Worm (Caenorhabditis elegans) whole organism, young adult: Measurements from ENCODE around the gene cmtr-1.

Experiments used
- B0019.2 ChIP-seq: fragments of 200-800 bp; sonication (Bioruptor generic); conservative IDR thresholded peaks from 2 replicates; pipeline ENCODE4 v1.3.6; 2022; ENCODE audit warnings: missing genetic modification reagents, missing genetic modification characterization, missing compliant biosample characterization
- B0035.1 ChIP-seq: sonication (generic microtip); optimal IDR thresholded peaks from 2 replicates; lab custom pipeline; 2016; ENCODE audit warnings: missing genetic modification characterization, mild to moderate bottlenecking, missing compliant biosample characterization, missing genotype, missing genetic modification reagents
- B0261.1 ChIP-seq: sonication (generic microtip); optimal IDR thresholded peaks from 2 replicates; lab custom pipeline; 2016; ENCODE audit warnings: mild to moderate bottlenecking, missing genetic modification characterization, moderate library complexity, missing compliant biosample characterization
- B0336.3 ChIP-seq: fragments of 200-800 bp; sonication (Bioruptor generic); IDR thresholded peaks from 2 replicates; pipeline ENCODE4 v1.3.6; 2022; ENCODE audit warnings: missing genetic modification characterization, missing compliant biosample characterization
- F10E7.11 ChIP-seq: sonication (generic microtip); optimal IDR thresholded peaks from 2 replicates; lab custom pipeline; 2017; ENCODE audit warnings: mild to moderate bottlenecking, missing genetic modification characterization, moderate library complexity, missing compliant biosample characterization
- F22D6.2 ChIP-seq: sonication (generic microtip); optimal IDR thresholded peaks from 2 replicates; lab custom pipeline; 2016; ENCODE audit warnings: mild to moderate bottlenecking, missing genetic modification characterization, missing compliant biosample characterization
- F57A8.1 ChIP-seq: fragments of 200-800 bp; sonication (Bioruptor generic); optimal IDR thresholded peaks from 2 replicates; lab custom pipeline; 2018; ENCODE audit warnings: mild to moderate bottlenecking, missing genetic modification characterization, moderate library complexity, missing compliant biosample characterization
- K11D2.4 ChIP-seq: fragments of 200-800 bp; sonication (Bioruptor generic); IDR thresholded peaks from 2 replicates; pipeline ENCODE4 v1.3.6; 2022; ENCODE audit warnings: missing genetic modification reagents, missing genetic modification characterization, missing compliant biosample characterization
- T26A5.8 ChIP-seq: sonication (generic microtip); optimal IDR thresholded peaks from 2 replicates; lab custom pipeline; 2016; ENCODE audit warnings: missing genetic modification characterization, missing compliant biosample characterization
- Y53F4B.3 ChIP-seq: fragments of 200-800 bp; sonication (Bioruptor generic); IDR thresholded peaks from 2 replicates; pipeline ENCODE4 v1.3.6; 2022; ENCODE audit warnings: missing genetic modification reagents, missing genetic modification characterization, missing compliant biosample characterization
- Y79H2A.3 ChIP-seq: fragments of 200-800 bp; sonication (Bioruptor generic); conservative IDR thresholded peaks from 2 replicates; pipeline ENCODE4 v1.3.6; 2022; ENCODE audit warnings: missing genetic modification reagents, missing genetic modification characterization, missing compliant biosample characterization
- Y95B8A.8 ChIP-seq: fragments of 200-800 bp; sonication (Bioruptor generic); IDR thresholded peaks from 2 replicates; pipeline ENCODE4 v1.3.6; 2022; ENCODE audit warnings: missing genetic modification reagents, missing genetic modification characterization, missing compliant biosample characterization
- akir-1 ChIP-seq: fragments of 200-800 bp; sonication (Bioruptor generic); optimal IDR thresholded peaks from 2 replicates; lab custom pipeline; 2018; ENCODE audit warnings: mild to moderate bottlenecking, missing genetic modification characterization, moderate library complexity, missing compliant biosample characterization
- atf-7 ChIP-seq: sonication (generic microtip); optimal IDR thresholded peaks from 2 replicates; lab custom pipeline; 2017; ENCODE audit warnings: mild to moderate bottlenecking, missing genetic modification characterization, missing compliant biosample characterization
- attf-3 ChIP-seq: fragments of 200-800 bp; sonication (Bioruptor generic); conservative IDR thresholded peaks from 2 replicates; pipeline ENCODE4 v1.3.6; 2022; ENCODE audit warnings: missing genetic modification reagents, missing genetic modification characterization, missing compliant biosample characterization
- bed-1 ChIP-seq: fragments of 200-800 bp; sonication (Bioruptor generic); IDR thresholded peaks from 2 replicates; pipeline ENCODE4 v1.3.6; 2022; ENCODE audit warnings: missing genetic modification reagents, missing genetic modification characterization, missing compliant biosample characterization
- bed-2 ChIP-seq: fragments of 200-800 bp; sonication (Bioruptor generic); IDR thresholded peaks from 2 replicates; pipeline ENCODE4 v1.3.6; 2022; ENCODE audit warnings: missing genetic modification reagents, missing genetic modification characterization, missing compliant biosample characterization
- cebp-1 ChIP-seq, 2 experiments: fragments of 200-800 bp in 1 of 2; sonication (Bioruptor generic) in 1 of 2; sonication (generic microtip) in 1 of 2; IDR thresholded peaks in 1 of 2; optimal IDR thresholded peaks in 1 of 2; 2 replicates each; pipeline versions ENCODE4 v1.3.6 to Lab custom; 2017 to 2022; ENCODE audit warnings: missing compliant biosample characterization in 2 of 2, missing genetic modification characterization in 2 of 2, mild to moderate bottlenecking in 1 of 2, missing genetic modification reagents in 1 of 2, moderate library complexity in 1 of 2
- cebp-2 ChIP-seq: fragments of 200-800 bp; sonication (Bioruptor generic); IDR thresholded peaks from 2 replicates; pipeline ENCODE4 v1.3.6; 2022; ENCODE audit warnings: missing genetic modification characterization, missing compliant biosample characterization
- ceh-100 ChIP-seq: fragments of 200-800 bp; sonication (Bioruptor generic); IDR thresholded peaks from 2 replicates; pipeline ENCODE4 v1.3.6; 2022; ENCODE audit warnings: missing genetic modification reagents, missing genetic modification characterization, missing compliant biosample characterization
- ceh-27 ChIP-seq: fragments of 200-800 bp; sonication (Bioruptor generic); optimal IDR thresholded peaks from 2 replicates; lab custom pipeline; 2018; ENCODE audit warnings: mild to moderate bottlenecking, missing genetic modification characterization, moderate library complexity, missing compliant biosample characterization
- ceh-40 ChIP-seq: fragments of 200-800 bp; sonication (Bioruptor generic); IDR thresholded peaks from 2 replicates; pipeline ENCODE4 v1.3.6; 2022; ENCODE audit warnings: missing genetic modification characterization, missing compliant biosample characterization
- ceh-79 ChIP-seq: sonication (generic microtip); optimal IDR thresholded peaks from 2 replicates; lab custom pipeline; 2017; ENCODE audit warnings: mild to moderate bottlenecking, missing genetic modification characterization, missing compliant biosample characterization
- die-1 ChIP-seq: sonication (generic microtip); optimal IDR thresholded peaks from 2 replicates; lab custom pipeline; 2016; ENCODE audit warnings: missing genotype, mild to moderate bottlenecking, missing genetic modification characterization, missing compliant biosample characterization
- efl-1 ChIP-seq: fragments of 150-350 bp; optimal IDR thresholded peaks from 2 replicates; lab custom pipeline; 2014; ENCODE audit warnings: missing biosample characterization, missing genetic modification reagents, missing genetic modification characterization
- fkh-3 ChIP-seq: sonication (generic microtip); optimal IDR thresholded peaks from 2 replicates; lab custom pipeline; 2016; ENCODE audit warnings: mild to moderate bottlenecking, missing genetic modification characterization, missing compliant biosample characterization
- hlh-12 ChIP-seq: sonication (generic microtip); optimal IDR thresholded peaks from 2 replicates; lab custom pipeline; 2016; ENCODE audit warnings: missing genetic modification characterization, missing compliant biosample characterization
- hlh-26 ChIP-seq: fragments of 200-800 bp; sonication (Bioruptor generic); conservative IDR thresholded peaks from 2 replicates; pipeline ENCODE4 v1.3.6; 2022; ENCODE audit warnings: missing genetic modification reagents, missing genetic modification characterization, missing compliant biosample characterization
- hsf-1 ChIP-seq: fragments of 200-800 bp; sonication (Bioruptor generic); IDR thresholded peaks from 2 replicates; pipeline ENCODE4 v1.3.6; 2022; ENCODE audit warnings: missing genetic modification reagents, missing genetic modification characterization, missing compliant biosample characterization
- let-526 ChIP-seq: fragments of 200-800 bp; sonication (Bioruptor generic); IDR thresholded peaks from 2 replicates; pipeline ENCODE4 v1.3.6; 2022; ENCODE audit warnings: missing genetic modification reagents, missing genetic modification characterization, missing compliant biosample characterization
- lin-35 ChIP-seq, 3 experiments: fragments of 150-350 bp in 2 of 3; sonication (generic microtip) in 1 of 3; optimal IDR thresholded peaks; 2 replicates each; lab custom pipeline; 2014 to 2018; ENCODE audit warnings: missing biosample characterization in 3 of 3, missing genetic modification characterization in 3 of 3, missing genetic modification reagents in 3 of 3
- lin-40 ChIP-seq: sonication (generic microtip); optimal IDR thresholded peaks from 2 replicates; lab custom pipeline; 2016; ENCODE audit warnings: missing genetic modification characterization, mild to moderate bottlenecking, missing compliant biosample characterization, missing genotype, missing genetic modification reagents
- lsl-1 ChIP-seq: fragments of 200-800 bp; sonication (Bioruptor generic); optimal IDR thresholded peaks from 2 replicates; lab custom pipeline; 2018; ENCODE audit warnings: mild to moderate bottlenecking, missing genetic modification characterization, moderate library complexity, missing compliant biosample characterization
- lsy-27 ChIP-seq: sonication (generic microtip); optimal IDR thresholded peaks from 2 replicates; lab custom pipeline; 2017; ENCODE audit warnings: missing genetic modification characterization, mild to moderate bottlenecking, missing compliant biosample characterization, antibody characterized with exemption, missing genotype, borderline replicate concordance; ENCODE audit not compliant: insufficient read depth
- madf-3 ChIP-seq: fragments of 200-800 bp; sonication (Bioruptor generic); IDR thresholded peaks from 2 replicates; pipeline ENCODE4 v1.3.6; 2022; ENCODE audit warnings: missing genetic modification reagents, missing genetic modification characterization, missing compliant biosample characterization
- madf-8 ChIP-seq: fragments of 200-800 bp; sonication (Bioruptor generic); conservative IDR thresholded peaks from 2 replicates; pipeline ENCODE4 v1.3.6; 2022; ENCODE audit warnings: missing genetic modification reagents, missing genetic modification characterization, missing compliant biosample characterization
- mcd-1 ChIP-seq: fragments of 200-800 bp; sonication (Bioruptor generic); IDR thresholded peaks from 2 replicates; pipeline ENCODE4 v1.3.6; 2022; ENCODE audit warnings: missing genetic modification reagents, missing genetic modification characterization, missing compliant biosample characterization
- mxl-1 ChIP-seq: sonication (generic microtip); optimal IDR thresholded peaks from 2 replicates; lab custom pipeline; 2016; ENCODE audit warnings: missing genetic modification characterization, missing compliant biosample characterization
- nhr-80 ChIP-seq: sonication (generic microtip); optimal IDR thresholded peaks from 2 replicates; lab custom pipeline; 2016; ENCODE audit warnings: missing genetic modification characterization, missing compliant biosample characterization
- rcor-1 ChIP-seq: fragments of 200-800 bp; sonication (Bioruptor generic); IDR thresholded peaks from 2 replicates; pipeline ENCODE4 v1.3.6; 2022; ENCODE audit warnings: missing genetic modification reagents, missing genetic modification characterization, missing compliant biosample characterization
- repo-1 ChIP-seq: sonication (generic microtip); optimal IDR thresholded peaks from 2 replicates; lab custom pipeline; 2017; ENCODE audit warnings: mild to moderate bottlenecking, missing genetic modification characterization, missing compliant biosample characterization
- sdz-38 ChIP-seq: sonication (generic microtip); optimal IDR thresholded peaks from 2 replicates; lab custom pipeline; 2016; ENCODE audit warnings: missing genotype, missing genetic modification characterization, missing compliant biosample characterization
- somi-1 ChIP-seq: fragments of 200-800 bp; sonication (Bioruptor generic); optimal IDR thresholded peaks from 2 replicates; lab custom pipeline; 2018; ENCODE audit warnings: mild to moderate bottlenecking, missing genetic modification characterization, missing compliant biosample characterization
- tbp1 ChIP-seq: fragments of 200-800 bp; sonication (Bioruptor generic); optimal IDR thresholded peaks from 2 replicates; lab custom pipeline; 2018; ENCODE audit warnings: mild to moderate bottlenecking, missing genetic modification characterization, missing compliant biosample characterization
- tlf-1 ChIP-seq: fragments of 200-800 bp; sonication (Bioruptor generic); optimal IDR thresholded peaks from 2 replicates; lab custom pipeline; 2018; ENCODE audit warnings: mild to moderate bottlenecking, missing genetic modification characterization, missing compliant biosample characterization
- ztf-25 ChIP-seq: fragments of 200-800 bp; sonication (Bioruptor generic); IDR thresholded peaks from 2 replicates; pipeline ENCODE4 v1.3.6; 2022; ENCODE audit warnings: missing genetic modification reagents, missing genetic modification characterization, missing compliant biosample characterization

cmtr-1 gene

DNA sequence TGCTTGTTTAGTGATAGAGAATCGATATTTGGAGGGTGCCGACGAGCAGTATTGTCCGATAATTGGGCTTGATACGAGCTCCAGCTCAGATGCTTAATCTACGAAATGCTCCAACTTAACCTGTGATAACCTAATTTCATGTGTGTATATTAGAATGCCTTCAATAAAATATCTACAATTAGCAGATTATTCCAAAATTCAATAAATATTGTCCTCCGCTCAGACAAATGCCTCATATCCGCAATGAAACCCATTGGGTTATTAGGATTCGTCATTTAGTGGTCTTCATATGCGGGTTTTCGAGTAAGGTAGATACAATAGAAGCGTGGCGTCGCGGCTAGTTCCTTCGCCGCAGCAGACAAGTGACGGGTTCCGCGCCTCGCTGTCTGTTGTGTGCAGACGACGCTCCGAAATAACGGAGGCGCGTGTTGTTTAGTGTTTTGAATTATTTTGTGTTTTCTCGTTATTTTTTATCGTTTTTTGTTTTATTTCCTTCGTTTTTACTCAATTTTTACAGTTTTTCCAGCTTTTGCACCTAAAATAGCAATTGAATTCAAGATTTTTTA is at the start of gene cmtr-1 (continued):
- TF ChIP-seq madf-8 (GFP tag; lab: Robert Waterston, UW), result peak; percentile 74
- TF ChIP-seq B0336.3 (GFP tag; lab: Robert Waterston, UW), result peak; percentile 97
- TF ChIP-seq atf-7 (tag; lab: Kevin White, UChicago), result peak; percentile 93
- no peak for TF ChIP-seq cebp-1 (GFP tag; IDR thresholded peaks at IDR 0.05; lab: Robert Waterston, UW)
- peak; percentile 89 for TF ChIP-seq cebp-1 (tag; optimal IDR thresholded peaks at IDR 0.05; lab: Kevin White, UChicago)
- TF ChIP-seq lsl-1 (GFP tag; lab: Kevin White, UChicago), result peak; percentile 85
- TF ChIP-seq die-1 (tag; lab: Kevin White, UChicago), result peak; percentile 68
- peak; percentile 87 for TF ChIP-seq ceh-100 (GFP tag; lab: Robert Waterston, UW)
- TF ChIP-seq Y79H2A.3 (GFP tag; lab: Robert Waterston, UW), result peak; percentile 65; the same call in 1 of the 2 replicates
- peak; percentile 74 for TF ChIP-seq F10E7.11
- peak; percentile 87 for TF ChIP-seq hsf-1
- TF ChIP-seq Y95B8A.8 (GFP tag; lab: Robert Waterston, UW), result peak; percentile 76
- TF ChIP-seq cebp-2 (GFP tag; lab: Robert Waterston, UW), result peak; percentile 84
- peak; percentile 42 for TF ChIP-seq B0261.1 (tag; lab: Kevin White, UChicago)
- TF ChIP-seq efl-1, result peak; percentile 80
- peak; percentile 73 for TF ChIP-seq somi-1
- TF ChIP-seq let-526 (GFP tag; lab: Robert Waterston, UW), result 0 out of 2 replicates have a peak, but pooled peaks have one; percentile 76
- TF ChIP-seq hlh-12 (tag; lab: Kevin White, UChicago), result no peak
- TF ChIP-seq akir-1 (GFP tag; lab: Kevin White, UChicago), result peak; percentile 43
- TF ChIP-seq ceh-40 (GFP tag; lab: Robert Waterston, UW), result no peak
- TF ChIP-seq tlf-1 (GFP tag; lab: Kevin White, UChicago), result peak; percentile 95
- TF ChIP-seq repo-1 (tag; lab: Kevin White, UChicago), result peak; percentile 97
- peak; percentile 94 for TF ChIP-seq ceh-27 (GFP tag; lab: Kevin White, UChicago)
- TF ChIP-seq B0035.1 (tag; lab: Kevin White, UChicago), result peak; percentile 62
- peak; percentile 97 for TF ChIP-seq rcor-1
- no peak for TF ChIP-seq bed-1 (GFP tag; lab: Robert Waterston, UW)
- TF ChIP-seq fkh-3 (tag; lab: Kevin White, UChicago), result peak; percentile 84
- no peak for TF ChIP-seq ceh-79
- no peak for TF ChIP-seq bed-2
- no peak for TF ChIP-seq F57A8.1
- peak; percentile 95 for TF ChIP-seq mcd-1 (GFP tag; lab: Robert Waterston, UW)
- TF ChIP-seq tbp1 (GFP tag; lab: Kevin White, UChicago), result peak; percentile 84
- 0 out of 2 replicates have a peak, but pooled peaks have one; percentile 56 for TF ChIP-seq madf-3 (GFP tag; lab: Robert Waterston, UW)

DNA sequence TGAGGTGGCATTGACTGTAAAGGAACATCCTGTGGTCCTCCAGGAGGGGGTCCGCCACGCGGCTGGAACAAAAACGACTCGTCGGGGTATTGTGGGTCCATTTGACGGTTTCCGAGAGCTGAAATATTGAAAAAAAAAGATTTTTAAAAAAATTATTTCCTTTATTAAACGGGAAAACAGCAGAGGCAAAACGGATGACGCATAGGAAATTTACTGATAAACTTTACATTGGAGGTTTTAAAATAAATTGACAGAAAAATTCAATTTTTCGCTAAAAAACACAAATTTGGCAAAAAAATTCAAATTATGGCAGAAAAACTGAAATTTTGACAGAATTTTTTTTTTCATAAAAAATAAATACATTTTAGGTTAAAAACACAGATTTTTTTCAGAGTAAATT is 42.0 kb upstream of the cmtr-1 start, which contains the start of gene Y53F4B.5:
Y53F4B.5 (minus strand) TSS at position 101 of the 400 bp plus-strand sequence.
- TF ChIP-seq ztf-25 (GFP tag; lab: Robert Waterston, UW) (no peak), T26A5.8 (tag; lab: Kevin White, UChicago) (no peak), lin-40 (tag; lab: Kevin White, UChicago) (no peak), mxl-1 (tag; lab: Kevin White, UChicago) (no peak), B0019.2 (GFP tag; lab: Robert Waterston, UW) (no peak), attf-3 (GFP tag; lab: Robert Waterston, UW) (no peak), sdz-38 (tag; lab: Kevin White, UChicago) (no peak), lsy-27 (no peak), K11D2.4 (GFP tag; lab: Robert Waterston, UW) (no peak), nhr-80 (tag; lab: Kevin White, UChicago) (no peak), Y53F4B.3 (no peak), hlh-26 (GFP tag; lab: Robert Waterston, UW) (no peak), F22D6.2 (tag; lab: Kevin White, UChicago) (no peak), lin-35 (GFP tag; optimal IDR thresholded peaks at IDR 0.05; lab: Kevin White, UChicago) (no peak), hlh-12 (tag; lab: Kevin White, UChicago) (no peak)
